Worm (Caenorhabditis elegans) whole organism, early embryonic: ENCODE results near the gene Y39B6A.42.

Source experiments
- B0310.2 ChIP-seq: sonication (generic microtip); optimal IDR thresholded peaks from 2 replicates; lab custom pipeline; 2016; ENCODE audit warnings: mild to moderate bottlenecking, missing genetic modification characterization, missing compliant biosample characterization
- F13C5.2 ChIP-seq: sonication (generic microtip); optimal IDR thresholded peaks from 2 replicates; lab custom pipeline; 2017; ENCODE audit warnings: mild to moderate bottlenecking, missing genetic modification characterization, inconsistent platforms, missing compliant biosample characterization
- aly-1 ChIP-seq: sonication (generic microtip); optimal IDR thresholded peaks from 2 replicates; lab custom pipeline; 2016; ENCODE audit warnings: missing genetic modification characterization, missing compliant biosample characterization
- ama-1 ChIP-seq: fragments of 150-350 bp; optimal IDR thresholded peaks from 2 replicates; lab custom pipeline; 2014
- ceh-13 ChIP-seq: fragments of 200-800 bp; sonication (Bioruptor generic); optimal IDR thresholded peaks from 2 replicates; lab custom pipeline; 2018; ENCODE audit warnings: mild to moderate bottlenecking, missing genetic modification characterization, missing compliant biosample characterization
- ets-7 ChIP-seq: sonication (generic microtip); optimal IDR thresholded peaks from 2 replicates; lab custom pipeline; 2016; ENCODE audit warnings: missing genotype, missing genetic modification characterization, missing compliant biosample characterization
- flt-1 ChIP-seq: fragments of 200-800 bp; sonication (Bioruptor generic); IDR thresholded peaks from 2 replicates; pipeline ENCODE4 v1.3.6; 2022; ENCODE audit warnings: missing genetic modification characterization, missing compliant biosample characterization
- hmbx-1 ChIP-seq: sonication (generic microtip); optimal IDR thresholded peaks from 2 replicates; lab custom pipeline; 2016; ENCODE audit warnings: mild to moderate bottlenecking, missing genetic modification characterization, missing compliant biosample characterization
- hmg-4 ChIP-seq: fragments of 200-800 bp; sonication (Bioruptor generic); optimal IDR thresholded peaks from 2 replicates; lab custom pipeline; 2018; ENCODE audit warnings: mild to moderate bottlenecking, missing genetic modification characterization, missing compliant biosample characterization
- hnd-1 ChIP-seq: sonication (generic microtip); optimal IDR thresholded peaks from 2 replicates; lab custom pipeline; 2016; ENCODE audit warnings: missing genetic modification characterization, missing compliant biosample characterization
- pes-1 ChIP-seq: fragments of 200-800 bp; sonication (Bioruptor generic); IDR thresholded peaks from 2 replicates; pipeline ENCODE4 v1.3.6; 2022; ENCODE audit warnings: missing genetic modification reagents, missing genetic modification characterization, missing compliant biosample characterization
- scrt-1 ChIP-seq: fragments of 200-800 bp; sonication (Bioruptor generic); IDR thresholded peaks from 2 replicates; pipeline ENCODE4 v1.3.6; 2022; ENCODE audit warnings: missing genetic modification characterization, missing compliant biosample characterization
- sea-1 ChIP-seq: fragments of 200-800 bp; sonication (Bioruptor generic); conservative IDR thresholded peaks from 2 replicates; pipeline ENCODE4 v1.3.6; 2022; ENCODE audit warnings: missing genetic modification characterization, missing compliant biosample characterization
- tbx-11 ChIP-seq: fragments of 200-800 bp; sonication (Bioruptor generic); IDR thresholded peaks from 2 replicates; pipeline ENCODE4 v1.3.6; 2022; ENCODE audit warnings: missing genetic modification characterization, missing compliant biosample characterization
- tbx-37 ChIP-seq: fragments of 200-800 bp; sonication (Bioruptor generic); conservative IDR thresholded peaks from 2 replicates; pipeline ENCODE4 v1.3.6; 2022; ENCODE audit warnings: missing genetic modification reagents, missing genetic modification characterization, missing compliant biosample characterization
- tra-4 ChIP-seq: sonication (generic microtip); optimal IDR thresholded peaks from 2 replicates; lab custom pipeline; 2017; ENCODE audit warnings: missing genetic modification characterization, missing compliant biosample characterization

Y39B6A.42 gene

DNA sequence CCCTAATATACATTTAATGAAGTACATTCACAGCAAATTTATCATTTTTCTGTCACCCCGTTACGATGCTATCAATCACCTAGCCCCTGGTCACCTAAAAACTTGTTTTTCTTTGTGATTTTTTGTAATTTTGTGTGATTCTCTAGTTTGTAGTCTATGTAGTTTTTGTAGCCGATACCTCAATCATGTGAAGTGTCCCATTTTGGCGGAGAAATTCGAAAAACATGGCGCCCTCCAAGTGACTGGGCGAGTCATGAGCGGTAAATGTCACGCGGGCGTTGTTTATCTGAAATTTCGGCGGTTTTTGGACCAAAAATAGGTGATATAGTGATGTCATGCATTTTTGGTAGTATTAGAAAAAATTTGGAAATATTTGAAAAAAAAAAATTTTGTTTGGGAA, 38.7 kb downstream of the Y39B6A.42 start:
- TF ChIP-seq tra-4, result no peak
- TF ChIP-seq ets-7, result no peak
- no peak for TF ChIP-seq pes-1 (GFP tag; lab: Robert Waterston, UW)
- no peak for TF ChIP-seq aly-1 (tag; lab: Kevin White, UChicago)
- no peak for TF ChIP-seq scrt-1 (GFP tag; lab: Robert Waterston, UW)
- no peak for TF ChIP-seq B0310.2 (tag; lab: Kevin White, UChicago)
- TF ChIP-seq ama-1, result no peak
- TF ChIP-seq ceh-13, result no peak
- no peak for TF ChIP-seq F13C5.2 (tag; lab: Kevin White, UChicago)
- TF ChIP-seq tbx-37 (GFP tag; lab: Robert Waterston, UW), result no peak
- no peak for TF ChIP-seq flt-1 (GFP tag; lab: Robert Waterston, UW)
- no peak for TF ChIP-seq hmg-4
- TF ChIP-seq hnd-1 (tag; lab: Kevin White, UChicago), result no peak
- no peak for TF ChIP-seq sea-1
- TF ChIP-seq hmbx-1, result no peak
- TF ChIP-seq tbx-11 (GFP tag; lab: Robert Waterston, UW), result no peak
